Worm (Caenorhabditis elegans) whole organism, young adult: ENCODE results near the gene prmt-9.

Source experiments
- F37B4.10 ChIP-seq: fragments of 200-800 bp; sonication (Bioruptor generic); IDR thresholded peaks from 2 replicates; pipeline ENCODE4 v1.3.6; 2022; ENCODE audit warnings: missing genetic modification characterization, missing compliant biosample characterization
- ceh-58 ChIP-seq: fragments of 200-800 bp; sonication (Bioruptor generic); IDR thresholded peaks from 2 replicates; pipeline ENCODE4 v1.3.6; 2022; ENCODE audit warnings: missing genetic modification characterization, missing compliant biosample characterization
- nfya-2 ChIP-seq: fragments of 200-800 bp; sonication (Bioruptor generic); IDR thresholded peaks from 2 replicates; pipeline ENCODE4 v1.3.6; 2022; ENCODE audit warnings: missing genetic modification reagents, missing genetic modification characterization, missing compliant biosample characterization
- nfyb-1 ChIP-seq: fragments of 200-800 bp; sonication (Bioruptor generic); IDR thresholded peaks from 2 replicates; pipeline ENCODE4 v1.3.6; 2022; ENCODE audit warnings: missing genetic modification reagents, missing genetic modification characterization, missing compliant biosample characterization
- somi-1 ChIP-seq: fragments of 200-800 bp; sonication (Bioruptor generic); optimal IDR thresholded peaks from 2 replicates; lab custom pipeline; 2018; ENCODE audit warnings: mild to moderate bottlenecking, missing genetic modification characterization, missing compliant biosample characterization
- tlf-1 ChIP-seq: fragments of 200-800 bp; sonication (Bioruptor generic); optimal IDR thresholded peaks from 2 replicates; lab custom pipeline; 2018; ENCODE audit warnings: mild to moderate bottlenecking, missing genetic modification characterization, missing compliant biosample characterization
- unc-130 ChIP-seq: sonication (generic microtip); optimal IDR thresholded peaks from 2 replicates; lab custom pipeline; 2016; ENCODE audit warnings: missing genetic modification reagents, missing genetic modification characterization, missing compliant biosample characterization
- unc-62 ChIP-seq: fragments of 150-350 bp; optimal IDR thresholded peaks from 2 replicates; lab custom pipeline; 2014; ENCODE audit warnings: missing biosample characterization, missing genetic modification reagents, missing genetic modification characterization

ce11 chrIV:12724641-12725040 is 40.5 kb upstream of the prmt-9 start, which contains the start of the genes T23F6.3 and rbd-1:
- TF ChIP-seq tlf-1 (GFP tag; lab: Kevin White, UChicago) (peak; percentile 15), nfya-2 (no peak), F37B4.10 (GFP tag; lab: Robert Waterston, UW) (no peak), nfyb-1 (GFP tag; lab: Robert Waterston, UW) (peak; percentile 74), somi-1 (GFP tag; lab: Kevin White, UChicago) (no peak), unc-62 (no peak), ceh-58 (GFP tag; lab: Robert Waterston, UW) (no peak), unc-130 (no peak)
